Worm (Caenorhabditis elegans) whole organism, young adult: ENCODE results near the gene K03A11.1.

Experiments
- B0261.1 ChIP-seq: sonication (generic microtip); optimal IDR thresholded peaks from 2 replicates; lab custom pipeline; 2016; ENCODE audit warnings: mild to moderate bottlenecking, missing genetic modification characterization, moderate library complexity, missing compliant biosample characterization
- C17E4.6 ChIP-seq: fragments of 200-800 bp; sonication (Bioruptor generic); IDR thresholded peaks from 2 replicates; pipeline ENCODE4 v1.3.6; 2022; ENCODE audit warnings: missing genetic modification reagents, missing genetic modification characterization, missing compliant biosample characterization
- D2030.7 ChIP-seq: fragments of 200-800 bp; sonication (Bioruptor generic); IDR thresholded peaks from 2 replicates; pipeline ENCODE4 v1.3.6; 2022; ENCODE audit warnings: missing genetic modification reagents, missing genetic modification characterization, missing compliant biosample characterization
- F39B2.1 ChIP-seq: fragments of 200-800 bp; sonication (Bioruptor generic); IDR thresholded peaks from 2 replicates; pipeline ENCODE4 v1.3.6; 2022; ENCODE audit warnings: missing genetic modification reagents, missing genetic modification characterization, missing compliant biosample characterization
- F52B5.7 ChIP-seq: sonication (generic microtip); optimal IDR thresholded peaks from 2 replicates; lab custom pipeline; 2016; ENCODE audit warnings: mild to moderate bottlenecking, missing genetic modification characterization, missing compliant biosample characterization
- F57A8.1 ChIP-seq: fragments of 200-800 bp; sonication (Bioruptor generic); optimal IDR thresholded peaks from 2 replicates; lab custom pipeline; 2018; ENCODE audit warnings: mild to moderate bottlenecking, missing genetic modification characterization, moderate library complexity, missing compliant biosample characterization
- Y56A3A.18 ChIP-seq: fragments of 200-800 bp; sonication (Bioruptor generic); IDR thresholded peaks from 2 replicates; pipeline ENCODE4 v1.3.6; 2022; ENCODE audit warnings: missing genetic modification reagents, missing genetic modification characterization, missing compliant biosample characterization
- Y79H2A.3 ChIP-seq: fragments of 200-800 bp; sonication (Bioruptor generic); conservative IDR thresholded peaks from 2 replicates; pipeline ENCODE4 v1.3.6; 2022; ENCODE audit warnings: missing genetic modification reagents, missing genetic modification characterization, missing compliant biosample characterization
- akir-1 ChIP-seq: fragments of 200-800 bp; sonication (Bioruptor generic); optimal IDR thresholded peaks from 2 replicates; lab custom pipeline; 2018; ENCODE audit warnings: mild to moderate bottlenecking, missing genetic modification characterization, moderate library complexity, missing compliant biosample characterization
- aptf-3 ChIP-seq: fragments of 200-800 bp; sonication (Bioruptor generic); IDR thresholded peaks from 2 replicates; pipeline ENCODE4 v1.3.6; 2022; ENCODE audit warnings: missing genetic modification characterization, missing compliant biosample characterization
- attf-5 ChIP-seq: fragments of 200-800 bp; sonication (Bioruptor generic); optimal IDR thresholded peaks from 2 replicates; lab custom pipeline; 2018; ENCODE audit warnings: mild to moderate bottlenecking, missing genetic modification characterization, missing compliant biosample characterization
- ccch-3 ChIP-seq: fragments of 200-800 bp; sonication (Bioruptor generic); optimal IDR thresholded peaks from 2 replicates; lab custom pipeline; 2018; ENCODE audit warnings: mild to moderate bottlenecking, missing genetic modification characterization, missing compliant biosample characterization
- cebp-1 ChIP-seq, 2 experiments: fragments of 200-800 bp in 1 of 2; sonication (Bioruptor generic) in 1 of 2; sonication (generic microtip) in 1 of 2; IDR thresholded peaks in 1 of 2; optimal IDR thresholded peaks in 1 of 2; 2 replicates each; pipeline versions ENCODE4 v1.3.6 to Lab custom; 2017 to 2022; ENCODE audit warnings: missing compliant biosample characterization in 2 of 2, missing genetic modification characterization in 2 of 2, mild to moderate bottlenecking in 1 of 2, missing genetic modification reagents in 1 of 2, moderate library complexity in 1 of 2
- cebp-2 ChIP-seq: fragments of 200-800 bp; sonication (Bioruptor generic); IDR thresholded peaks from 2 replicates; pipeline ENCODE4 v1.3.6; 2022; ENCODE audit warnings: missing genetic modification characterization, missing compliant biosample characterization
- ceh-58 ChIP-seq: fragments of 200-800 bp; sonication (Bioruptor generic); IDR thresholded peaks from 2 replicates; pipeline ENCODE4 v1.3.6; 2022; ENCODE audit warnings: missing genetic modification characterization, missing compliant biosample characterization
- ceh-91 ChIP-seq: fragments of 200-800 bp; sonication (Bioruptor generic); IDR thresholded peaks from 2 replicates; pipeline ENCODE4 v1.3.6; 2022; ENCODE audit warnings: missing genetic modification reagents, missing genetic modification characterization, missing compliant biosample characterization
- die-1 ChIP-seq: sonication (generic microtip); optimal IDR thresholded peaks from 2 replicates; lab custom pipeline; 2016; ENCODE audit warnings: missing genotype, mild to moderate bottlenecking, missing genetic modification characterization, missing compliant biosample characterization
- efl-1 ChIP-seq: fragments of 150-350 bp; optimal IDR thresholded peaks from 2 replicates; lab custom pipeline; 2014; ENCODE audit warnings: missing biosample characterization, missing genetic modification reagents, missing genetic modification characterization
- egl-44 ChIP-seq: fragments of 200-800 bp; sonication (Bioruptor generic); IDR thresholded peaks from 2 replicates; pipeline ENCODE4 v1.3.6; 2022; ENCODE audit warnings: missing genetic modification reagents, missing genetic modification characterization, missing compliant biosample characterization
- egrh-3 ChIP-seq: fragments of 200-800 bp; sonication (Bioruptor generic); IDR thresholded peaks from 2 replicates; pipeline ENCODE4 v1.3.6; 2022; ENCODE audit warnings: missing genetic modification reagents, missing genetic modification characterization, missing compliant biosample characterization
- ekl-4 ChIP-seq: fragments of 200-800 bp; sonication (Bioruptor generic); IDR thresholded peaks from 2 replicates; pipeline ENCODE4 v1.3.6; 2022; ENCODE audit warnings: missing genetic modification reagents, missing genetic modification characterization, missing compliant biosample characterization
- gei-17 ChIP-seq: fragments of 200-800 bp; sonication (Bioruptor generic); optimal IDR thresholded peaks from 2 replicates; lab custom pipeline; 2018; ENCODE audit warnings: mild to moderate bottlenecking, missing genetic modification characterization, missing compliant biosample characterization
- him-1 ChIP-seq: sonication (generic microtip); optimal IDR thresholded peaks from 2 replicates; lab custom pipeline; 2016; ENCODE audit warnings: missing genotype, missing genetic modification reagents, missing genetic modification characterization, missing compliant biosample characterization
- hsf-1 ChIP-seq: fragments of 200-800 bp; sonication (Bioruptor generic); IDR thresholded peaks from 2 replicates; pipeline ENCODE4 v1.3.6; 2022; ENCODE audit warnings: missing genetic modification reagents, missing genetic modification characterization, missing compliant biosample characterization
- lin-35 ChIP-seq, 3 experiments: fragments of 150-350 bp in 2 of 3; sonication (generic microtip) in 1 of 3; optimal IDR thresholded peaks; 2 replicates each; lab custom pipeline; 2014 to 2018; ENCODE audit warnings: missing biosample characterization in 3 of 3, missing genetic modification characterization in 3 of 3, missing genetic modification reagents in 3 of 3
- lir-1 ChIP-seq: fragments of 200-800 bp; sonication (Bioruptor generic); conservative IDR thresholded peaks from 2 replicates; pipeline ENCODE4 v1.3.6; 2022; ENCODE audit warnings: missing genetic modification reagents, missing genetic modification characterization, missing compliant biosample characterization
- madf-6 ChIP-seq: fragments of 200-800 bp; sonication (Bioruptor generic); IDR thresholded peaks from 2 replicates; pipeline ENCODE4 v1.3.6; 2022; ENCODE audit warnings: missing genetic modification reagents, missing genetic modification characterization, missing compliant biosample characterization
- madf-8 ChIP-seq: fragments of 200-800 bp; sonication (Bioruptor generic); conservative IDR thresholded peaks from 2 replicates; pipeline ENCODE4 v1.3.6; 2022; ENCODE audit warnings: missing genetic modification reagents, missing genetic modification characterization, missing compliant biosample characterization
- mcd-1 ChIP-seq: fragments of 200-800 bp; sonication (Bioruptor generic); IDR thresholded peaks from 2 replicates; pipeline ENCODE4 v1.3.6; 2022; ENCODE audit warnings: missing genetic modification reagents, missing genetic modification characterization, missing compliant biosample characterization
- mel-28 ChIP-seq: sonication (generic microtip); optimal IDR thresholded peaks from 2 replicates; lab custom pipeline; 2016; ENCODE audit warnings: borderline replicate concordance, mild to moderate bottlenecking, missing genetic modification characterization, missing compliant biosample characterization
- mxl-1 ChIP-seq: sonication (generic microtip); optimal IDR thresholded peaks from 2 replicates; lab custom pipeline; 2016; ENCODE audit warnings: missing genetic modification characterization, missing compliant biosample characterization
- nfyb-1 ChIP-seq: fragments of 200-800 bp; sonication (Bioruptor generic); IDR thresholded peaks from 2 replicates; pipeline ENCODE4 v1.3.6; 2022; ENCODE audit warnings: missing genetic modification reagents, missing genetic modification characterization, missing compliant biosample characterization
- nhr-179 ChIP-seq: sonication (generic microtip); optimal IDR thresholded peaks from 2 replicates; lab custom pipeline; 2016; ENCODE audit warnings: mild to moderate bottlenecking, missing genetic modification characterization, missing compliant biosample characterization
- nhr-80 ChIP-seq: sonication (generic microtip); optimal IDR thresholded peaks from 2 replicates; lab custom pipeline; 2016; ENCODE audit warnings: missing genetic modification characterization, missing compliant biosample characterization
- nhr-90 ChIP-seq: sonication (generic microtip); optimal IDR thresholded peaks from 2 replicates; lab custom pipeline; 2016; ENCODE audit warnings: missing genotype, mild to moderate bottlenecking, missing genetic modification characterization, missing compliant biosample characterization
- pbrm-1 ChIP-seq: fragments of 200-800 bp; sonication (Bioruptor generic); IDR thresholded peaks from 2 replicates; pipeline ENCODE4 v1.3.6; 2022; ENCODE audit warnings: missing genetic modification reagents, missing genetic modification characterization, missing compliant biosample characterization
- unc-130 ChIP-seq: sonication (generic microtip); optimal IDR thresholded peaks from 2 replicates; lab custom pipeline; 2016; ENCODE audit warnings: missing genetic modification reagents, missing genetic modification characterization, missing compliant biosample characterization
- zfh-2 ChIP-seq: fragments of 200-800 bp; sonication (Bioruptor generic); conservative IDR thresholded peaks from 2 replicates; pipeline ENCODE4 v1.3.6; 2022; ENCODE audit warnings: missing genetic modification reagents, missing genetic modification characterization, missing compliant biosample characterization
- ztf-18 ChIP-seq: sonication (generic microtip); optimal IDR thresholded peaks from 2 replicates; lab custom pipeline; 2016; ENCODE audit warnings: missing genotype, mild to moderate bottlenecking, missing genetic modification characterization, missing compliant biosample characterization
- ztf-22 ChIP-seq: fragments of 200-800 bp; sonication (Bioruptor generic); optimal IDR thresholded peaks from 2 replicates; lab custom pipeline; 2018; ENCODE audit warnings: mild to moderate bottlenecking, missing genetic modification characterization, moderate library complexity, missing compliant biosample characterization
- ztf-25 ChIP-seq: fragments of 200-800 bp; sonication (Bioruptor generic); IDR thresholded peaks from 2 replicates; pipeline ENCODE4 v1.3.6; 2022; ENCODE audit warnings: missing genetic modification reagents, missing genetic modification characterization, missing compliant biosample characterization
- ztf-28 ChIP-seq: fragments of 200-800 bp; sonication (Bioruptor generic); IDR thresholded peaks from 2 replicates; pipeline ENCODE4 v1.3.6; 2022; ENCODE audit warnings: missing genetic modification reagents, missing genetic modification characterization, missing compliant biosample characterization

Gene K03A11.1

DNA sequence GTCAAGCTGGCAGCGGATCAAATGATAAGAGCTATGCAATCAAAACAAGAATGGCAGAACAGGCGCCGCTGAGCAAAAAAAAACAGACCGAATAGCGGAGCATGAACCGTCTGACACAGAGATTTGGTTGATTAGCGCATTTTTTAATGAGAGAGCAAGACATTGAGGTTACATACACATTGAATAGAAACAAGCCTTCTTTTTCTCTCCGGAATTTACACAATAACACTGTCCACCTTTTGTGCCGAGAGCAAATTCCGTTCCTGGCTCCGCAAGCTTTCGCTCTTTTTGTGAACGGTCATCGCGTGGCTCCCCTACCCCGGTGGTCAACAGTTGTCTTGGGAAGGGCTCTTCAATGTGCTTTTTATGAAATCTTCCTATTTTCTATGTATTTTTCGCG, 4.1 kb downstream of the K03A11.1 start, which contains the start of gene K03A11.6:
Gene K03A11.6, plus strand, starts transcription at position 301 of the 400 bp plus-strand sequence.
- TF ChIP-seq zfh-2 (GFP tag; lab: Robert Waterston, UW) (no peak), mcd-1 (no peak), lir-1 (GFP tag; lab: Robert Waterston, UW) (no peak), madf-6 (GFP tag; lab: Robert Waterston, UW) (no peak), cebp-1 (GFP tag; IDR thresholded peaks at IDR 0.05; lab: Robert Waterston, UW) (no peak), cebp-1 (tag; optimal IDR thresholded peaks at IDR 0.05; lab: Kevin White, UChicago) (no peak), ekl-4 (no peak), C17E4.6 (GFP tag; lab: Robert Waterston, UW) (no peak), ztf-25 (GFP tag; lab: Robert Waterston, UW) (no peak), ztf-22 (GFP tag; lab: Kevin White, UChicago) (no peak)

DNA sequence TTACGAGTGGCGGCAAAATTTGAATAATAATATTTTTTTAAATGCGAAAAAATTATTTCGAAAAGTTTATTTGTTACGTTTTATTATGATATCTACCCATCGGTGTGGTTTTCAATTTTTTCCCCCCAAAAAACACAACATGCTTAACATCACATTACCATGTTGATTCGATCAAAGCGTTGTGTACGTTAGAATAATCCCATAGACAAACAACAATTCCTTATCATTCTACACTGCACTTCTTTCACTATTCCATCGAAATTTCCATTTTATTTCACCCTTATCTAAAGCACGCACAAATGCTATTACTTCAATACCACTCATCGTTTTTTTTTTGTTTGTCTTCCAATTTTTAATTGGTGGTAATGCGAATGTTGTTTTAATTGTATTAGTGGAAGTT, 8.5 kb downstream of the K03A11.1 start:
- TF ChIP-seq mel-28 (tag; lab: Kevin White, UChicago) (no peak), nhr-80 (tag; lab: Kevin White, UChicago) (peak; percentile 82)

DNA sequence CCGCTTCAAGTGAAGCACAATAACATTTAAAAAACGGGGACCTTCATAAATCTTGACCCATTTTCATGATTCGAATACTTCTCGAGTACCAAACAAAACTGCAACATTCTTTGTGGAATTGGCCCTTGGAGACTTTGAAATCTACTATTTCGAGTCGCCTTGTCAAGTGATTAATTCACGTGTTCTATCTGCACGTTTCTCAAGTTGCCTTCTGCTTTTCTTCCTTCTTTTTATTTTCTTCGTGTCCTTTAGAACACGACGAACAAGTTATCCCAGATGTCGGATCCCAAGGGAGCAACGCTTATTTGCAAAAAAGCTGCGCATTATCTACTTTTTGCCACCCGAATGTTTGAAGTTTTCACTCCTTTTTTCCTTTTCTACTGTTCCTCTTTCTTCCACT, 9.9 kb downstream of the K03A11.1 start:
- no peak for TF ChIP-seq zfh-2 (GFP tag; lab: Robert Waterston, UW)
- TF ChIP-seq unc-130 = no peak
- no peak for TF ChIP-seq egrh-3 (GFP tag; lab: Robert Waterston, UW)
- no peak for TF ChIP-seq F52B5.7 (tag; lab: Kevin White, UChicago)
- no peak for TF ChIP-seq akir-1 (GFP tag; lab: Kevin White, UChicago)
- no peak for TF ChIP-seq efl-1
- TF ChIP-seq ccch-3 (GFP tag; lab: Kevin White, UChicago) = no peak
- TF ChIP-seq hsf-1 (GFP tag; lab: Robert Waterston, UW) = no peak
- no peak for TF ChIP-seq lin-35 (GFP tag; optimal IDR thresholded peaks at IDR 0.05; lab: Kevin White, UChicago)
- no peak for TF ChIP-seq Y56A3A.18
- TF ChIP-seq cebp-2 = no peak
- TF ChIP-seq gei-17 = no peak
- TF ChIP-seq F57A8.1 (GFP tag; lab: Kevin White, UChicago) = no peak
- no peak for TF ChIP-seq attf-5 (GFP tag; lab: Kevin White, UChicago)
- TF ChIP-seq madf-8 (GFP tag; lab: Robert Waterston, UW) = no peak
- TF ChIP-seq ztf-28 (GFP tag; lab: Robert Waterston, UW) = no peak
- TF ChIP-seq nfyb-1 (GFP tag; lab: Robert Waterston, UW) = no peak
- TF ChIP-seq, all 124 proteins: peak for 0

DNA sequence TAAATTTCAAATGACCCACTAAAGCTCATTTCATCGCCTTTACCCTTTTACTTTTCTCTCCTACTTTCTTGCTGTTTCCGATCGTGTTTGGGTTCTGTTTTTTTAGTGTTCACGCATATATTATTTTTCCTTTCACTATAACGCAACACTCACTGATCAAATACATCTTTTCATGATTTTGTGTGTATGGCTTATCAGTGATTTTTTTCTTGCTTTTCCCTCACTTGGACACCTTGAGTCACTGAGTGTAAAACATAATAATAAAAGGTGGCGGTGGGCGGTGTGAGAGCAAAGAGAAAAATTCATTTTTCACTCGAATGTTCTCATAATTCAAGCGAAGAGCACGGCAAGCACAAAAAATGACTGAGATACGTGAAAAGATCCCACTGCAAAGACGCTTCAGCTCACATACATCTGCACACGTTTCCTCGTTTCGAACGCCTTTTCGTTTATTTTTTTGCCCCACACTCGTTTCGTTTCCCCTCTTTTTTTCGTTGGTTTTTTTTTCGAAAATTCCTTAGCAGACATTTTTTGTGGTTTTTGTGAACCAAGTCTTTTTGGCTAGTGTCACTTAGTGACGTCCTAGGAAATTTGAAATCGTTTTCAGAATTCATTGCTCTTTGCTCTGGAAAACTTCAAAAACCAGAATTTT, 11.6 kb downstream of the K03A11.1 start, which contains the start of gene K03A11.5:
Gene K03A11.5, plus strand, starts transcription at position 602 of the 652 bp plus-strand sequence.
- TF ChIP-seq F39B2.1 (GFP tag; lab: Robert Waterston, UW) (no peak), nhr-80 (tag; lab: Kevin White, UChicago) (peak; percentile 53), him-1 (no peak), ceh-91 (GFP tag; lab: Robert Waterston, UW) (no peak), mxl-1 (tag; lab: Kevin White, UChicago) (no peak)

DNA sequence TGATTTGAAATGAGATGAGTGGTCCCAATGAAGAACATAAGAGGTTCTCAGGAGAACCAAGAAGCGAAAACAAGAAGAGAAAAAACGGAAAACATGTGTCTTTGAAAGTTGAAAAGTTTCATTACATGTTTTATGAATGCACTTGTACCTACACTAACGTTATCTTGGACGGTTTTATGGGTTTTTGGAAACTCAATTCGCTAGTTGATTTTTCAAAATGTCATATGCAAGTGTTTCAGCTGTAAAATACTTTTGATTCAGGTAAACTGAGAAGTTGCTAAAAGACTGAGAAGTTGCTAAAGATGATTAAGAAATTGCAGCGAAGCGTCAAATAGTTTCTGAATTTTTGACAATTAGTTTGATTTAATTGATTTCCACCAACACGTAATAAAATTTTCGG, 19.6 kb downstream of the K03A11.1 start, which contains the start of gene cpx-2:
Gene cpx-2, minus strand, starts transcription at position 101 of the 400 bp plus-strand sequence.
- TF ChIP-seq aptf-3 (no peak), ceh-58 (no peak), pbrm-1 (GFP tag; lab: Robert Waterston, UW) (no peak), D2030.7 (no peak), ztf-18 (no peak), nhr-179 (tag; lab: Kevin White, UChicago) (no peak), zfh-2 (GFP tag; lab: Robert Waterston, UW) (no peak), C17E4.6 (GFP tag; lab: Robert Waterston, UW) (no peak), nhr-90 (no peak), him-1 (no peak), Y79H2A.3 (no peak), egl-44 (no peak), die-1 (tag; lab: Kevin White, UChicago) (no peak), B0261.1 (tag; lab: Kevin White, UChicago) (no peak)
